Worm (Caenorhabditis elegans) whole organism, L4 larva: ENCODE results near the gene col-8.
A peak's percentile ranks its signal among the peaks of the same experiment; 100 is the strongest.

Experiments
- daf-16 ChIP-seq, 3 experiments: sonication (generic microtip); optimal IDR thresholded peaks; 2 replicates each; lab custom pipeline; 2016 to 2017; ENCODE audit warnings: missing genetic modification characterization in 3 of 3, missing genetic modification reagents in 3 of 3, mild to moderate bottlenecking in 2 of 3, missing compliant biosample characterization in 2 of 3, missing biosample characterization in 1 of 3, moderate library complexity in 1 of 3
- unc-62 ChIP-seq, 3 experiments: fragments of 150-350 bp in 1 of 3; sonication (generic microtip); optimal IDR thresholded peaks in 2 of 3; peaks in 1 of 3; 1 replicate in 1 of 3; 2 replicates in 2 of 3; lab custom pipeline; 2014 to 2017; ENCODE audit warnings: missing biosample characterization in 3 of 3, missing genetic modification characterization in 3 of 3, missing genetic modification reagents in 3 of 3, missing genotype in 1 of 3

ce11 chrIII:6992496-6992895 is 27.9 kb downstream of the col-8 start:
- TF ChIP-seq unc-62 (GFP tag; optimal IDR thresholded peaks at IDR 0.05 in 1 of 2; lab: Kevin White, UChicago): no peak
- no peak for TF ChIP-seq unc-62 (tag; optimal IDR thresholded peaks at IDR 0.05; lab: Kevin White, UChicago)
- peak in 1 of 2 experiments; percentile 12 for TF ChIP-seq daf-16 (GFP tag; optimal IDR thresholded peaks at IDR 0.05; lab: Kevin White, UChicago)
- peak; percentile 45 for TF ChIP-seq daf-16 (tag; optimal IDR thresholded peaks at IDR 0.05; lab: Kevin White, UChicago)
